Worm (Caenorhabditis elegans) whole organism, L1 larva: ENCODE data around the gene gly-5.

Experiments used
- C16A3.4 ChIP-seq: fragments of 150-350 bp; optimal IDR thresholded peaks from 2 replicates; lab custom pipeline; 2014; ENCODE audit warnings: missing biosample characterization, missing genetic modification characterization
- F16B12.6 ChIP-seq: fragments of 150-350 bp; optimal IDR thresholded peaks from 2 replicates; lab custom pipeline; 2014; ENCODE audit warnings: missing biosample characterization, missing genetic modification characterization
- aly-2 ChIP-seq: fragments of 150-350 bp; optimal IDR thresholded peaks from 2 replicates; lab custom pipeline; 2014; ENCODE audit warnings: missing biosample characterization, missing genetic modification characterization
- ama-1 ChIP-seq: fragments of 150-350 bp; optimal IDR thresholded peaks from 2 replicates; lab custom pipeline; 2014
- blmp-1 ChIP-seq: fragments of 150-350 bp; optimal IDR thresholded peaks from 2 replicates; lab custom pipeline; 2014; ENCODE audit warnings: missing biosample characterization, missing genetic modification characterization
- ceh-63 ChIP-seq: fragments of 200-800 bp; sonication (Bioruptor generic); optimal IDR thresholded peaks from 2 replicates; lab custom pipeline; 2018; ENCODE audit warnings: mild to moderate bottlenecking, missing genetic modification characterization, missing compliant biosample characterization
- ceh-8 ChIP-seq: fragments of 200-800 bp; sonication (Bioruptor generic); optimal IDR thresholded peaks from 2 replicates; lab custom pipeline; 2018; ENCODE audit warnings: mild to moderate bottlenecking, missing genetic modification characterization, moderate library complexity, missing compliant biosample characterization
- ceh-82 ChIP-seq, 3 experiments: fragments of 150-350 bp in 1 of 3; sonication (generic microtip) in 2 of 3; optimal IDR thresholded peaks; 2 replicates each; lab custom pipeline; 2014 to 2017; ENCODE audit warnings: missing biosample characterization in 3 of 3, missing genetic modification characterization in 3 of 3
- ceh-88 ChIP-seq: fragments of 200-800 bp; sonication (Bioruptor generic); IDR thresholded peaks from 2 replicates; pipeline ENCODE4 v1.3.6; 2022; ENCODE audit warnings: missing genetic modification characterization, missing compliant biosample characterization
- dpl-1 ChIP-seq, 3 experiments: fragments of 150-350 bp in 2 of 3; sonication (generic microtip) in 1 of 3; optimal IDR thresholded peaks; 2 replicates each; lab custom pipeline; 2014 to 2017; ENCODE audit warnings: missing biosample characterization in 3 of 3, missing genetic modification characterization in 3 of 3, missing genetic modification reagents in 3 of 3
- efl-1 ChIP-seq, 4 experiments: fragments of 150-350 bp; optimal IDR thresholded peaks in 3 of 4; peaks in 1 of 4; 1 replicate in 1 of 4; 2 replicates in 3 of 4; lab custom pipeline; 2014; ENCODE audit warnings: missing biosample characterization in 2 of 4, missing genetic modification characterization in 2 of 4, missing genetic modification reagents in 2 of 4
- efl-3 ChIP-seq: fragments of 200-800 bp; sonication (Bioruptor generic); optimal IDR thresholded peaks from 2 replicates; lab custom pipeline; 2018; ENCODE audit warnings: mild to moderate bottlenecking, missing genetic modification characterization, missing compliant biosample characterization
- egl-13 ChIP-seq: sonication (generic microtip); optimal IDR thresholded peaks from 2 replicates; lab custom pipeline; 2016; ENCODE audit warnings: missing genotype, missing genetic modification reagents, missing genetic modification characterization, missing compliant biosample characterization
- elt-3 ChIP-seq, 6 experiments: fragments of 150-350 bp in 1 of 6; sonication (generic microtip); optimal IDR thresholded peaks; 2 replicates each; lab custom pipeline; 2017 to 2018; ENCODE audit warnings: missing biosample characterization in 6 of 6, missing genetic modification characterization in 6 of 6, inconsistent platforms in 1 of 6
- fkh-4 ChIP-seq: sonication (generic microtip); optimal IDR thresholded peaks from 2 replicates; lab custom pipeline; 2016; ENCODE audit warnings: missing compliant biosample characterization, missing genetic modification characterization, borderline replicate concordance
- fos-1 ChIP-seq: fragments of 150-350 bp; optimal IDR thresholded peaks from 2 replicates; lab custom pipeline; 2014; ENCODE audit warnings: missing biosample characterization, missing genetic modification characterization
- grh-1 ChIP-seq: fragments of 200-800 bp; sonication (Bioruptor generic); IDR thresholded peaks from 2 replicates; pipeline ENCODE4 v1.3.6; 2022; ENCODE audit warnings: missing genetic modification reagents, missing genetic modification characterization, missing compliant biosample characterization
- hlh-17 ChIP-seq: fragments of 200-800 bp; sonication (Bioruptor generic); optimal IDR thresholded peaks from 2 replicates; lab custom pipeline; 2018; ENCODE audit warnings: missing genetic modification characterization, mild to moderate bottlenecking, missing compliant biosample characterization, moderate library complexity, borderline replicate concordance
- hpl-2 ChIP-seq: fragments of 150-350 bp; optimal IDR thresholded peaks from 2 replicates; lab custom pipeline; 2014; ENCODE audit warnings: missing biosample characterization, missing genetic modification reagents, missing genetic modification characterization
- lin-13 ChIP-seq: fragments of 150-350 bp; optimal IDR thresholded peaks from 2 replicates; lab custom pipeline; 2014; ENCODE audit warnings: missing biosample characterization, missing genetic modification reagents, missing genetic modification characterization
- lin-14 ChIP-seq: fragments of 200-800 bp; sonication (Bioruptor generic); optimal IDR thresholded peaks from 2 replicates; lab custom pipeline; 2018; ENCODE audit warnings: mild to moderate bottlenecking, missing genetic modification characterization, moderate library complexity, missing compliant biosample characterization
- lin-15B ChIP-seq: fragments of 150-350 bp; sonication (generic microtip); optimal IDR thresholded peaks from 3 replicates; lab custom pipeline; 2014; ENCODE audit warnings: missing biosample characterization, missing genetic modification characterization
- lin-35 ChIP-seq, 2 experiments: fragments of 150-350 bp; optimal IDR thresholded peaks; 2 replicates each; lab custom pipeline; 2014; ENCODE audit warnings: missing biosample characterization in 2 of 2, missing genetic modification characterization in 2 of 2, missing genetic modification reagents in 2 of 2
- lsy-2 ChIP-seq, 2 experiments: fragments of 150-350 bp; optimal IDR thresholded peaks; 2 replicates each; lab custom pipeline; 2014; ENCODE audit warnings: missing biosample characterization in 2 of 2, missing genetic modification characterization in 2 of 2
- mdl-1 ChIP-seq, 2 experiments: fragments of 150-350 bp; optimal IDR thresholded peaks; 2 replicates each; lab custom pipeline; 2014 to 2017; ENCODE audit warnings: missing biosample characterization in 2 of 2, missing genetic modification characterization in 2 of 2, inconsistent platforms in 1 of 2
- mef-2 ChIP-seq: fragments of 150-350 bp; optimal IDR thresholded peaks from 2 replicates; lab custom pipeline; 2014; ENCODE audit warnings: missing biosample characterization, missing genetic modification characterization
- mep-1 ChIP-seq: fragments of 150-350 bp; optimal IDR thresholded peaks from 2 replicates; lab custom pipeline; 2014; ENCODE audit warnings: missing biosample characterization, missing genetic modification characterization
- nhr-12 ChIP-seq: sonication (generic microtip); optimal IDR thresholded peaks from 2 replicates; lab custom pipeline; 2017; ENCODE audit warnings: missing biosample characterization, missing genetic modification characterization
- nhr-19 ChIP-seq: fragments of 200-800 bp; sonication (Bioruptor generic); conservative IDR thresholded peaks from 2 replicates; pipeline ENCODE4 v1.3.6; 2022; ENCODE audit warnings: missing genetic modification characterization, missing compliant biosample characterization
- nhr-20 ChIP-seq: sonication (generic microtip); optimal IDR thresholded peaks from 2 replicates; lab custom pipeline; 2016; ENCODE audit warnings: mild to moderate bottlenecking, missing genetic modification characterization, missing compliant biosample characterization
- nhr-237 ChIP-seq: fragments of 150-350 bp; optimal IDR thresholded peaks from 2 replicates; lab custom pipeline; 2014; ENCODE audit warnings: missing biosample characterization, missing genetic modification characterization
- nhr-47 ChIP-seq: sonication (generic microtip); optimal IDR thresholded peaks from 2 replicates; lab custom pipeline; 2016; ENCODE audit warnings: mild to moderate bottlenecking, missing genetic modification characterization, moderate library complexity, missing compliant biosample characterization
- nhr-71 ChIP-seq: sonication (generic microtip); optimal IDR thresholded peaks from 2 replicates; lab custom pipeline; 2016; ENCODE audit warnings: mild to moderate bottlenecking, missing genetic modification characterization, moderate library complexity, missing compliant biosample characterization
- nhr-77 ChIP-seq: fragments of 150-350 bp; optimal IDR thresholded peaks from 2 replicates; lab custom pipeline; 2014; ENCODE audit warnings: missing biosample characterization, missing genetic modification characterization
- nhr-84 ChIP-seq: sonication (generic microtip); optimal IDR thresholded peaks from 2 replicates; lab custom pipeline; 2017; ENCODE audit warnings: missing biosample characterization, missing genetic modification characterization
- nhr-90 ChIP-seq: sonication (generic microtip); optimal IDR thresholded peaks from 2 replicates; lab custom pipeline; 2016; ENCODE audit warnings: mild to moderate bottlenecking, missing genetic modification characterization, missing compliant biosample characterization; ENCODE audit not compliant: poor library complexity
- pax-3 ChIP-seq: fragments of 200-800 bp; sonication (Bioruptor generic); optimal IDR thresholded peaks from 2 replicates; lab custom pipeline; 2018; ENCODE audit warnings: mild to moderate bottlenecking, missing genetic modification characterization, moderate library complexity, missing compliant biosample characterization
- pqm-1 ChIP-seq: sonication (generic microtip); optimal IDR thresholded peaks from 3 replicates; lab custom pipeline; 2017; ENCODE audit warnings: missing biosample characterization, missing genetic modification characterization
- skn-1 ChIP-seq: fragments of 150-350 bp; optimal IDR thresholded peaks from 2 replicates; lab custom pipeline; 2014; ENCODE audit warnings: missing biosample characterization, missing genetic modification characterization
- snu-23 ChIP-seq: sonication (generic microtip); optimal IDR thresholded peaks from 2 replicates; lab custom pipeline; 2016; ENCODE audit warnings: missing genetic modification characterization, missing compliant biosample characterization
- sup-37 ChIP-seq: fragments of 200-800 bp; sonication (Bioruptor generic); optimal IDR thresholded peaks from 2 replicates; lab custom pipeline; 2018; ENCODE audit warnings: mild to moderate bottlenecking, missing genetic modification characterization, missing compliant biosample characterization
- tbx-2 ChIP-seq: sonication (generic microtip); optimal IDR thresholded peaks from 2 replicates; lab custom pipeline; 2016; ENCODE audit warnings: missing genetic modification characterization, missing compliant biosample characterization
- tlp-1 ChIP-seq: fragments of 150-350 bp; optimal IDR thresholded peaks from 2 replicates; lab custom pipeline; 2014; ENCODE audit warnings: missing biosample characterization, missing genetic modification characterization
- unc-30 ChIP-seq: sonication (generic microtip); optimal IDR thresholded peaks from 2 replicates; lab custom pipeline; 2017; ENCODE audit warnings: missing biosample characterization, missing genetic modification characterization
- unc-62 ChIP-seq: fragments of 150-350 bp; optimal IDR thresholded peaks from 2 replicates; lab custom pipeline; 2014; ENCODE audit warnings: missing biosample characterization, missing genetic modification reagents, missing genetic modification characterization
- zip-4 ChIP-seq: fragments of 200-800 bp; sonication (Bioruptor generic); optimal IDR thresholded peaks from 2 replicates; lab custom pipeline; 2018; ENCODE audit warnings: mild to moderate bottlenecking, missing genetic modification characterization, moderate library complexity, missing compliant biosample characterization

gly-5 gene

ce11 chrIII:13222772-13223171, 35.6 kb downstream of the gly-5 start, which contains the start of gene Y43F4A.1:
TSS of gene Y43F4A.1 (plus strand) at chrIII:13223072.
- TF ChIP-seq ceh-8 (no peak), dpl-1 (GFP tag; optimal IDR thresholded peaks at IDR 0.05; lab: Kevin White, UChicago) (no peak), tbx-2 (tag; lab: Kevin White, UChicago) (no peak), unc-62 (GFP tag; lab: Kevin White, UChicago) (no peak), nhr-84 (tag; lab: Kevin White, UChicago) (no peak), ceh-82 (tag; optimal IDR thresholded peaks at IDR 0.05; lab: Kevin White, UChicago) (no peak), blmp-1 (peak; percentile 64), aly-2 (tag; lab: Kevin White, UChicago) (no peak), nhr-237 (tag; lab: Kevin White, UChicago) (no peak)
- TF ChIP-seq, all 84 proteins: peak for 1

- TF ChIP-seq nhr-71 (tag; lab: Kevin White, UChicago), result peak; percentile 20
- no peak for TF ChIP-seq ceh-8
- TF ChIP-seq lsy-2 (tag; optimal IDR thresholded peaks at IDR 0.05; lab: Kevin White, UChicago), result peak in 1 of 2 experiments; percentile 51
- peak; percentile 17 for TF ChIP-seq mep-1
- no peak for TF ChIP-seq skn-1 (tag; lab: Kevin White, UChicago)
- TF ChIP-seq nhr-47 (tag; lab: Kevin White, UChicago), result peak; percentile 10
- no peak for TF ChIP-seq elt-3 (tag; optimal IDR thresholded peaks at IDR 0.05; lab: Kevin White, UChicago)
- TF ChIP-seq nhr-19 (GFP tag; lab: Robert Waterston, UW), result 0 out of 2 replicates have a peak, but pooled peaks have one; percentile 4
- TF ChIP-seq nhr-20 (tag; lab: Kevin White, UChicago), result peak; percentile 27
- peak in 1 of 2 experiments; percentile 48 for TF ChIP-seq mdl-1 (tag; optimal IDR thresholded peaks at IDR 0.05; lab: Kevin White, UChicago)
- no peak for TF ChIP-seq hlh-17 (GFP tag; lab: Kevin White, UChicago)
- TF ChIP-seq nhr-237 (tag; lab: Kevin White, UChicago), result no peak
- no peak for TF ChIP-seq fos-1 (tag; lab: Kevin White, UChicago)
- TF ChIP-seq egl-13 (tag; lab: Kevin White, UChicago), result no peak
- TF ChIP-seq ama-1 (lab: Kevin White, UChicago), result no peak
- TF ChIP-seq snu-23 (GFP tag; lab: Kevin White, UChicago), result peak; percentile 48
- no peak for TF ChIP-seq pqm-1 (tag; lab: Kevin White, UChicago)
- peak; percentile 35 for TF ChIP-seq nhr-90
- peak in 1 of 2 experiments; percentile 57 for TF ChIP-seq lin-35 (GFP tag; optimal IDR thresholded peaks at IDR 0.05; lab: Kevin White, UChicago)
- peak in 1 of 2 experiments; percentile 15 for TF ChIP-seq efl-1 (optimal IDR thresholded peaks at IDR 0.05; lab: Kevin White, UChicago)
- peak in 1 of 2 experiments; percentile 91 for TF ChIP-seq efl-1 (GFP tag; optimal IDR thresholded peaks at IDR 0.05 in 1 of 2; lab: Kevin White, UChicago)
- TF ChIP-seq, all 84 proteins: peak for 11
These were observed 37.2 kb downstream of the gly-5 start for ce11 chrIII:13224395-13224794.

- TF ChIP-seq ceh-88 (GFP tag; lab: Robert Waterston, UW), result no peak
- TF ChIP-seq mdl-1 (tag; optimal IDR thresholded peaks at IDR 0.05; lab: Kevin White, UChicago), result peak in 1 of 2 experiments; percentile 4
- TF ChIP-seq ceh-82 (tag; optimal IDR thresholded peaks at IDR 0.05; lab: Kevin White, UChicago), result peak in 1 of 3 experiments; percentile 20
- no peak for TF ChIP-seq skn-1 (tag; lab: Kevin White, UChicago)
- peak; percentile 4 for TF ChIP-seq tbx-2 (tag; lab: Kevin White, UChicago)
- TF ChIP-seq nhr-12 (tag; lab: Kevin White, UChicago), result no peak
- TF ChIP-seq tlp-1 (tag; lab: Kevin White, UChicago), result no peak
- TF ChIP-seq C16A3.4 (tag; lab: Kevin White, UChicago), result peak; percentile 20
- peak; percentile 20 for TF ChIP-seq nhr-20 (tag; lab: Kevin White, UChicago)
- TF ChIP-seq nhr-71 (tag; lab: Kevin White, UChicago), result no peak
- TF ChIP-seq hpl-2 (GFP tag; lab: Kevin White, UChicago), result no peak
- TF ChIP-seq grh-1 (GFP tag; lab: Robert Waterston, UW), result no peak
- no peak for TF ChIP-seq F16B12.6
- no peak for TF ChIP-seq lin-15B (tag; lab: Kevin White, UChicago)
- TF ChIP-seq pax-3 (tag; lab: Kevin White, UChicago), result no peak
- TF ChIP-seq dpl-1 (GFP tag; optimal IDR thresholded peaks at IDR 0.05; lab: Kevin White, UChicago), result peak in 2 of 3 experiments; percentile 23 to 30
- peak; percentile 60 for TF ChIP-seq snu-23 (GFP tag; lab: Kevin White, UChicago)
- TF ChIP-seq nhr-90, result peak; percentile 41
- no peak for TF ChIP-seq mef-2 (tag; lab: Kevin White, UChicago)
- TF ChIP-seq unc-30, result no peak
- TF ChIP-seq efl-3 (GFP tag; lab: Kevin White, UChicago), result no peak
- no peak for TF ChIP-seq unc-62 (GFP tag; lab: Kevin White, UChicago)
- TF ChIP-seq nhr-47 (tag; lab: Kevin White, UChicago), result peak; percentile 45
- no peak for TF ChIP-seq ceh-63 (GFP tag; lab: Kevin White, UChicago)
- no peak for TF ChIP-seq nhr-77 (tag; lab: Kevin White, UChicago)
- TF ChIP-seq elt-3 (tag; optimal IDR thresholded peaks at IDR 0.05; lab: Kevin White, UChicago), result no peak
- no peak for TF ChIP-seq fkh-4 (tag; lab: Kevin White, UChicago)
- TF ChIP-seq sup-37 (GFP tag; lab: Kevin White, UChicago), result no peak
- peak; percentile 9 for TF ChIP-seq lin-13 (GFP tag; lab: Kevin White, UChicago)
- TF ChIP-seq zip-4 (GFP tag; lab: Kevin White, UChicago), result no peak
- no peak for TF ChIP-seq lin-14
- no peak for TF ChIP-seq ama-1 (lab: Kevin White, UChicago)
These were observed 37.8 kb downstream of the gly-5 start for ce11 chrIII:13225019-13225418.
